Fruit fly (Drosophila melanogaster) whole organism, embryonic: Measurements from ENCODE around the gene Inx7.

Experiments used
- Abd-B ChIP-seq: fragments of 200-800 bp; sonication (Bioruptor generic); optimal IDR thresholded peaks from 2 replicates; lab custom pipeline; 2018; ENCODE audit warnings: missing biosample characterization, mild to moderate bottlenecking, missing genetic modification characterization, moderate library complexity
- Ada2b ChIP-seq: fragments of 200-800 bp; sonication (Bioruptor generic); IDR thresholded peaks from 2 replicates; pipeline ENCODE4 v1.3.6; 2022; ENCODE audit warnings: missing biosample characterization, missing genetic modification characterization
- B-H1 ChIP-seq: fragments of 200-800 bp; sonication (Bioruptor generic); IDR thresholded peaks from 3 replicates; pipeline ENCODE4 v1.3.6; 2022; ENCODE audit warnings: missing biosample characterization, missing genetic modification characterization
- CG10979 ChIP-seq: fragments of 200-800 bp; sonication (Bioruptor generic); optimal IDR thresholded peaks from 2 replicates; lab custom pipeline; 2018; ENCODE audit warnings: missing biosample characterization, mild to moderate bottlenecking, missing genetic modification characterization, moderate library complexity
- CG11560 ChIP-seq: fragments of 200-800 bp; sonication (Bioruptor generic); IDR thresholded peaks from 3 replicates; pipeline ENCODE4 v1.3.6; 2022; ENCODE audit warnings: missing biosample characterization, missing genetic modification characterization
- CG12219 ChIP-seq: fragments of 200-800 bp; sonication (Bioruptor generic); optimal IDR thresholded peaks from 3 replicates; lab custom pipeline; 2018; ENCODE audit warnings: missing biosample characterization, mild to moderate bottlenecking, missing genetic modification characterization
- CG14860 ChIP-seq: fragments of 200-800 bp; sonication (Bioruptor generic); IDR thresholded peaks from 3 replicates; pipeline ENCODE4 v1.3.6; 2022; ENCODE audit warnings: missing biosample characterization, missing genetic modification characterization; ENCODE audit not compliant: partially characterized antibody
- CG16779 ChIP-seq: fragments of 200-800 bp; sonication (Bioruptor generic); IDR thresholded peaks from 2 replicates; pipeline ENCODE4 v1.3.6; 2022; ENCODE audit warnings: missing biosample characterization, missing genetic modification characterization
- CG16863 ChIP-seq: fragments of 200-800 bp; sonication (Bioruptor generic); optimal IDR thresholded peaks from 3 replicates; lab custom pipeline; 2016; ENCODE audit warnings: missing biosample characterization, missing genetic modification characterization
- CG17612 ChIP-seq: fragments of 200-800 bp; sonication (Bioruptor generic); IDR thresholded peaks from 2 replicates; pipeline ENCODE4 v1.3.6; 2022; ENCODE audit warnings: missing biosample characterization, missing genetic modification characterization
- CG2712 ChIP-seq: fragments of 200-800 bp; optimal IDR thresholded peaks from 3 replicates; lab custom pipeline; 2019; ENCODE audit warnings: missing biosample characterization, mild to moderate bottlenecking, missing genetic modification characterization, moderate library complexity
- CG3995 ChIP-seq: fragments of 200-800 bp; sonication (Bioruptor generic); optimal IDR thresholded peaks from 3 replicates; lab custom pipeline; 2016; ENCODE audit warnings: missing biosample characterization, missing genetic modification characterization
- CG4617 ChIP-seq: fragments of 200-800 bp; sonication (Bioruptor generic); optimal IDR thresholded peaks from 3 replicates; lab custom pipeline; 2016; ENCODE audit warnings: missing biosample characterization, missing genetic modification characterization, borderline replicate concordance
- CG4820 ChIP-seq: fragments of 200-800 bp; sonication (Bioruptor generic); optimal IDR thresholded peaks from 3 replicates; lab custom pipeline; 2016; ENCODE audit warnings: missing biosample characterization, missing genetic modification characterization
- CG6272 ChIP-seq: fragments of 200-800 bp; sonication (Bioruptor generic); IDR thresholded peaks from 2 replicates; pipeline ENCODE4 v1.3.6; 2022; ENCODE audit warnings: missing biosample characterization, missing genetic modification characterization
- Camta ChIP-seq: fragments of 200-800 bp; sonication (Bioruptor generic); optimal IDR thresholded peaks from 2 replicates; lab custom pipeline; 2016; ENCODE audit warnings: missing biosample characterization, missing genetic modification characterization
- CkIIα-i1 ChIP-seq: fragments of 200-800 bp; sonication (Bioruptor generic); IDR thresholded peaks from 2 replicates; pipeline ENCODE4 v1.3.6; 2022; ENCODE audit warnings: missing biosample characterization, missing genetic modification characterization
- D19A ChIP-seq: fragments of 200-800 bp; optimal IDR thresholded peaks from 3 replicates; lab custom pipeline; 2019; ENCODE audit warnings: missing biosample characterization, mild to moderate bottlenecking, missing genetic modification characterization, moderate library complexity
- Fer2 ChIP-seq: fragments of 200-800 bp; sonication (Bioruptor generic); optimal IDR thresholded peaks from 2 replicates; lab custom pipeline; 2018; ENCODE audit warnings: missing biosample characterization, mild to moderate bottlenecking, missing genetic modification characterization, moderate library complexity
- Hand ChIP-seq: fragments of 200-800 bp; sonication (Bioruptor generic); optimal IDR thresholded peaks from 2 replicates; lab custom pipeline; 2017; ENCODE audit warnings: mild to moderate bottlenecking, missing biosample characterization, missing genetic modification reagents, missing genetic modification characterization
- Hey ChIP-seq: fragments of 200-800 bp; sonication (Bioruptor generic); optimal IDR thresholded peaks from 3 replicates; lab custom pipeline; 2018; ENCODE audit warnings: missing biosample characterization, mild to moderate bottlenecking, missing genetic modification characterization
- Mad ChIP-seq: fragments of 200-800 bp; sonication (Bioruptor generic); optimal IDR thresholded peaks from 2 replicates; lab custom pipeline; 2016; ENCODE audit warnings: missing biosample characterization, missing genetic modification characterization
- NFAT ChIP-seq: fragments of 200-800 bp; sonication (Bioruptor generic); IDR thresholded peaks from 2 replicates; pipeline ENCODE4 v1.3.6; 2022; ENCODE audit warnings: missing biosample characterization, missing genetic modification characterization
- Nf-YB ChIP-seq: fragments of 200-800 bp; sonication (Bioruptor generic); optimal IDR thresholded peaks from 3 replicates; lab custom pipeline; 2019; ENCODE audit warnings: missing biosample characterization, mild to moderate bottlenecking, missing genetic modification characterization, moderate library complexity
- Ptx1 ChIP-seq: fragments of 200-800 bp; sonication (Bioruptor generic); IDR thresholded peaks from 2 replicates; pipeline ENCODE4 v1.3.6; 2022; ENCODE audit warnings: missing biosample characterization, missing genetic modification characterization
- Ravus ChIP-seq: fragments of 200-800 bp; sonication (Bioruptor generic); IDR thresholded peaks from 2 replicates; pipeline ENCODE4 v1.3.6; 2022; ENCODE audit warnings: missing biosample characterization, missing genetic modification characterization
- Ssrp ChIP-seq: fragments of 200-800 bp; sonication (Bioruptor generic); optimal IDR thresholded peaks from 2 replicates; lab custom pipeline; 2018; ENCODE audit warnings: missing biosample characterization, mild to moderate bottlenecking, missing genetic modification characterization, moderate library complexity
- Tbp ChIP-seq: fragments of >200 bp; optimal IDR thresholded peaks from 2 replicates; lab custom pipeline; 2018; ENCODE audit warnings: missing biosample characterization, missing genetic modification characterization
- bsh ChIP-seq, 2 experiments: fragments of 200-800 bp; sonication (Bioruptor generic); optimal IDR thresholded peaks; 2 replicates each; lab custom pipeline; 2017 to 2018; ENCODE audit warnings: mild to moderate bottlenecking in 2 of 2, missing biosample characterization in 2 of 2, missing genetic modification characterization in 2 of 2, moderate library complexity in 1 of 2
- btn ChIP-seq: fragments of 200-800 bp; sonication (Bioruptor generic); optimal IDR thresholded peaks from 2 replicates; lab custom pipeline; 2016; ENCODE audit warnings: missing biosample characterization, missing genetic modification characterization
- dimm ChIP-seq: fragments of 200-800 bp; sonication (Bioruptor generic); IDR thresholded peaks from 2 replicates; pipeline ENCODE4 v1.3.6; 2022; ENCODE audit warnings: missing biosample characterization, missing genetic modification characterization
- dpn ChIP-seq, 2 experiments: fragments of 200-800 bp; sonication (Bioruptor generic); optimal IDR thresholded peaks; 3 replicates each; lab custom pipeline; 2016; ENCODE audit warnings: missing biosample characterization in 2 of 2, missing genetic modification characterization in 2 of 2
- grn ChIP-seq: fragments of 200-800 bp; sonication (Bioruptor generic); optimal IDR thresholded peaks from 3 replicates; lab custom pipeline; 2017; ENCODE audit warnings: missing biosample characterization, missing genetic modification characterization
- gsb ChIP-seq: fragments of 200-800 bp; sonication (Bioruptor generic); IDR thresholded peaks from 2 replicates; pipeline ENCODE4 v1.3.6; 2022; ENCODE audit warnings: missing biosample characterization, missing genetic modification characterization
- jing ChIP-seq: fragments of 200-800 bp; sonication (Bioruptor generic); optimal IDR thresholded peaks from 2 replicates; lab custom pipeline; 2018; ENCODE audit warnings: missing biosample characterization, mild to moderate bottlenecking, missing genetic modification characterization
- kah ChIP-seq: fragments of 200-800 bp; sonication (Bioruptor generic); optimal IDR thresholded peaks from 2 replicates; lab custom pipeline; 2018; ENCODE audit warnings: missing biosample characterization, mild to moderate bottlenecking, missing genetic modification characterization
- knrl ChIP-seq: fragments of 200-800 bp; sonication (Bioruptor generic); IDR thresholded peaks from 3 replicates; pipeline ENCODE4 v1.3.6; 2022; ENCODE audit warnings: missing biosample characterization, missing genetic modification characterization; ENCODE audit not compliant: partially characterized antibody
- luna ChIP-seq: fragments of 200-800 bp; sonication (Bioruptor generic); optimal IDR thresholded peaks from 2 replicates; lab custom pipeline; 2016; ENCODE audit warnings: missing biosample characterization, missing genetic modification characterization
- maf-S ChIP-seq: fragments of 200-800 bp; sonication (Bioruptor generic); optimal IDR thresholded peaks from 2 replicates; lab custom pipeline; 2016; ENCODE audit warnings: missing biosample characterization, missing genetic modification characterization
- nau ChIP-seq: fragments of 200-800 bp; sonication (Bioruptor generic); optimal IDR thresholded peaks from 3 replicates; lab custom pipeline; 2017; ENCODE audit warnings: missing biosample characterization, mild to moderate bottlenecking, missing genetic modification characterization, missing genetic modification reagents
- nerfin-1 ChIP-seq: fragments of 200-800 bp; sonication (Bioruptor generic); optimal IDR thresholded peaks from 3 replicates; lab custom pipeline; 2019; ENCODE audit warnings: missing biosample characterization, mild to moderate bottlenecking, missing genetic modification characterization, moderate library complexity
- onecut ChIP-seq: fragments of 200-800 bp; sonication (Bioruptor generic); IDR thresholded peaks from 2 replicates; pipeline ENCODE4 v1.3.6; 2022; ENCODE audit warnings: missing biosample characterization, missing genetic modification characterization
- repo ChIP-seq: fragments of 200-800 bp; sonication (Bioruptor generic); optimal IDR thresholded peaks from 2 replicates; lab custom pipeline; 2016; ENCODE audit warnings: missing biosample characterization, missing genetic modification characterization
- seq ChIP-seq: fragments of 200-800 bp; sonication (Bioruptor generic); IDR thresholded peaks from 2 replicates; pipeline ENCODE4 v1.3.6; 2022; ENCODE audit warnings: missing biosample characterization, missing genetic modification characterization
- ssp ChIP-seq: fragments of 200-800 bp; sonication (Bioruptor generic); IDR thresholded peaks from 2 replicates; pipeline ENCODE4 v1.3.6; 2022; ENCODE audit warnings: missing biosample characterization, missing genetic modification characterization
- twi ChIP-seq: fragments of 200-800 bp; optimal IDR thresholded peaks from 2 replicates; lab custom pipeline; 2019; ENCODE audit warnings: missing biosample characterization, mild to moderate bottlenecking, missing genetic modification characterization, moderate library complexity
- tx ChIP-seq: fragments of 200-800 bp; sonication (Bioruptor generic); optimal IDR thresholded peaks from 2 replicates; lab custom pipeline; 2016; ENCODE audit warnings: missing biosample characterization, missing genetic modification characterization
- unpg ChIP-seq: fragments of 200-800 bp; sonication (Bioruptor generic); optimal IDR thresholded peaks from 3 replicates; lab custom pipeline; 2018; ENCODE audit warnings: missing biosample characterization, mild to moderate bottlenecking, missing genetic modification characterization, moderate library complexity
- usp ChIP-seq: fragments of >200 bp; optimal IDR thresholded peaks from 2 replicates; lab custom pipeline; 2017; ENCODE audit warnings: missing biosample characterization, missing genetic modification characterization
- wdn ChIP-seq: fragments of 200-800 bp; sonication (Bioruptor generic); IDR thresholded peaks from 2 replicates; pipeline ENCODE4 v1.3.6; 2022; ENCODE audit warnings: missing biosample characterization, missing genetic modification characterization
- yki ChIP-seq: fragments of >200 bp; optimal IDR thresholded peaks from 3 replicates; lab custom pipeline; 2018

The Inx7 gene

DNA sequence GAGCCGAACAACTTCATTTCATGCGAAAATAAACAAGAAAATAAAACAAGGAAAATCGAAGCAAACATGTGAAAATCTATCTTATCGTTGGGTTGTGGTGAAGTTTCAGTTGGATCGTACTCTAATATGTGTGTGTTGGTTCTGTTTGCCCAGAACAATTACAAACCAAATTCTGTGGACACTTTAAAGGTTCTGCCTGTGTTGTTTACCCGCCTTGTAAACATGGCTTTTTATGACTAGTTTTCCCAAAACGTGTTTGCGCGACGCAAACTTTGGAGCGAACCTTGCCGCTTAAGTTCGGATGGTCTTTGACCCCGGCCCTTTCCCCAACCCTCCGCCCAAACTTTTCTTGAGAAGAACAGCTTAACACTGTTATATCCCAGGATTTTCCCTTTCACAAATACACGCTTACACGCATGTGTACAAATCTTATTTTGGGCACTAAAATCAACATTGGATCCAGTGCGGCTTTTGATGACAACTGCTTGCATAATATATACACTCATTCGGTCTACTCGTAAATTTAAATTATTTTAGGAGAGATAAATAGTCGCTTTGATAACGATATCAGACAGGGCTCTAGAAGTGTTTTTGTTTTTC lies 10.8 kb upstream of the Inx7 start (continued):
- TF ChIP-seq dpn (GFP tag; optimal IDR thresholded peaks at IDR 0.05; lab: Kevin White, UChicago): peak; percentile 47 to 70
- TF ChIP-seq maf-S: peak; percentile 80
- TF ChIP-seq CG10979 (tag; lab: Kevin White, UChicago): peak; percentile 75
- TF ChIP-seq usp: no peak
- TF ChIP-seq Ada2b (GFP tag; lab: Robert Waterston, UW): no peak
- peak; percentile 52; the same call in 1 of the 3 replicates for TF ChIP-seq B-H1 (GFP tag; lab: Robert Waterston, UW)
- TF ChIP-seq Ssrp: peak; percentile 17
- no peak for TF ChIP-seq ssp (GFP tag; lab: Robert Waterston, UW)
- no peak for TF ChIP-seq CG11560 (tag; lab: Robert Waterston, UW)
- peak; percentile 81 for TF ChIP-seq repo (GFP tag; lab: Kevin White, UChicago)
- peak; percentile 67 for TF ChIP-seq wdn (GFP tag; lab: Robert Waterston, UW)
- no peak for TF ChIP-seq CG14860 (GFP tag; lab: Robert Waterston, UW)
- TF ChIP-seq Tbp (GFP tag; lab: Kevin White, UChicago): no peak
- no peak; the same call in 1 of the 2 replicates for TF ChIP-seq Ravus (GFP tag; lab: Robert Waterston, UW)
- TF ChIP-seq D19A: peak; percentile 63
- peak; percentile 79 for TF ChIP-seq CG2712 (tag; lab: Kevin White, UChicago)
- TF ChIP-seq Hey: peak; percentile 83
- peak; percentile 79 for TF ChIP-seq unpg (GFP tag; lab: Kevin White, UChicago)
- TF ChIP-seq Abd-B (GFP tag; lab: Kevin White, UChicago): no peak
- TF ChIP-seq tx (GFP tag; lab: Kevin White, UChicago): peak; percentile 73
- peak; percentile 23 for TF ChIP-seq luna
- no peak for TF ChIP-seq CkIIα-i1 (GFP tag; lab: Robert Waterston, UW)
- peak; percentile 90 for TF ChIP-seq CG16863 (GFP tag; lab: Kevin White, UChicago)
- TF ChIP-seq kah (GFP tag; lab: Kevin White, UChicago): peak; percentile 45
- TF ChIP-seq CG16779 (GFP tag; lab: Robert Waterston, UW): 0 out of 2 replicates have a peak, but pooled peaks have one; percentile 42
- peak; percentile 79 for TF ChIP-seq CG4820 (GFP tag; lab: Kevin White, UChicago)
- TF ChIP-seq grn (GFP tag; lab: Kevin White, UChicago): peak; percentile 84
- TF ChIP-seq CG6272: no peak
- TF ChIP-seq Mad (GFP tag; lab: Kevin White, UChicago): peak; percentile 82
- peak; percentile 20; the same call in 1 of the 2 replicates for TF ChIP-seq gsb (GFP tag; lab: Robert Waterston, UW)
- peak; percentile 88 for TF ChIP-seq btn (GFP tag; lab: Kevin White, UChicago)
- TF ChIP-seq bsh (GFP tag; optimal IDR thresholded peaks at IDR 0.05; lab: Kevin White, UChicago): peak in 1 of 2 experiments; percentile 87
- TF ChIP-seq seq (GFP tag; lab: Robert Waterston, UW): peak; percentile 84
- 0 out of 2 replicates have a peak, but pooled peaks have one; percentile 23 for TF ChIP-seq Ptx1 (GFP tag; lab: Robert Waterston, UW)
- peak; percentile 90 for TF ChIP-seq Camta
- TF ChIP-seq dimm (GFP tag; lab: Robert Waterston, UW): 0 out of 2 replicates have a peak, but pooled peaks have one; percentile 7
- TF ChIP-seq knrl (GFP tag; lab: Robert Waterston, UW): no peak
- TF ChIP-seq nerfin-1 (tag; lab: Kevin White, UChicago): peak; percentile 83
- TF ChIP-seq Hand (GFP tag; lab: Kevin White, UChicago): no peak
- TF ChIP-seq CG17612 (GFP tag; lab: Robert Waterston, UW): peak; percentile 42; the same call in 1 of the 2 replicates
- peak; percentile 81 for TF ChIP-seq CG12219
- TF ChIP-seq nau: peak; percentile 83
- peak; percentile 52 for TF ChIP-seq Fer2
- peak; percentile 56 for TF ChIP-seq jing
- peak; percentile 74 for TF ChIP-seq Nf-YB (GFP tag; lab: Kevin White, UChicago)
- TF ChIP-seq twi: peak; percentile 79
- peak; percentile 58 for TF ChIP-seq CG4617
- TF ChIP-seq NFAT (GFP tag; lab: Robert Waterston, UW): no peak; the same call in 1 of the 2 replicates
- TF ChIP-seq yki: no peak
- no peak for TF ChIP-seq CG3995 (GFP tag; lab: Kevin White, UChicago)
- peak; percentile 83 for TF ChIP-seq onecut (GFP tag; lab: Robert Waterston, UW)
